Fruit fly (Drosophila melanogaster): Measurements from ENCODE around the gene CG6659.

- TF ChIP-seq CG5204 (GFP tag; optimal IDR thresholded peaks at IDR 0.05) (no peak), pad (GFP tag; optimal IDR thresholded peaks at IDR 0.05) (no peak), bab1 (GFP tag; optimal IDR thresholded peaks at IDR 0.05) (no peak), CG1620 (GFP tag; optimal IDR thresholded peaks at IDR 0.05) (no peak), cnc (optimal IDR thresholded peaks at IDR 0.05) (no peak), kay (GFP tag; ENCODE audit: borderline replicate concordance) (no peak), cic (GFP tag; optimal IDR thresholded peaks at IDR 0.05) (no peak), Mnt (GFP tag; optimal IDR thresholded peaks at IDR 0.05) (no peak), CG11617 (GFP tag; optimal IDR thresholded peaks at IDR 0.05) (no peak), ovo (GFP tag; optimal IDR thresholded peaks at IDR 0.05) (no peak), CG14711 (tag; optimal IDR thresholded peaks at IDR 0.05) (no peak), CG7101 (tag; optimal IDR thresholded peaks at IDR 0.05) (no peak)
Observed at dm6 chrX:18678876-18679275, 21.8 kb upstream of the CG6659 start.

Measured in whole organism, adult.